Worm (Caenorhabditis elegans) whole organism, L1 larva: Measurements from ENCODE around the gene sox-4.

ENCODE experiments used
- blmp-1 ChIP-seq: fragments of 150-350 bp; optimal IDR thresholded peaks from 2 replicates; lab custom pipeline; 2014; ENCODE audit warnings: missing biosample characterization, missing genetic modification characterization
- ceh-82 ChIP-seq, 3 experiments: fragments of 150-350 bp in 1 of 3; sonication (generic microtip) in 2 of 3; optimal IDR thresholded peaks; 2 replicates each; lab custom pipeline; 2014 to 2017; ENCODE audit warnings: missing biosample characterization in 3 of 3, missing genetic modification characterization in 3 of 3
- ceh-90 ChIP-seq: sonication (generic microtip); optimal IDR thresholded peaks from 2 replicates; lab custom pipeline; 2016; ENCODE audit warnings: missing genetic modification characterization, missing compliant biosample characterization
- dpl-1 ChIP-seq, 3 experiments: fragments of 150-350 bp in 2 of 3; sonication (generic microtip) in 1 of 3; optimal IDR thresholded peaks; 2 replicates each; lab custom pipeline; 2014 to 2017; ENCODE audit warnings: missing biosample characterization in 3 of 3, missing genetic modification characterization in 3 of 3, missing genetic modification reagents in 3 of 3
- dsc-1 ChIP-seq: sonication (generic microtip); optimal IDR thresholded peaks from 2 replicates; lab custom pipeline; 2016; ENCODE audit warnings: mild to moderate bottlenecking, missing genetic modification characterization, missing compliant biosample characterization
- efl-1 ChIP-seq, 4 experiments: fragments of 150-350 bp; optimal IDR thresholded peaks in 3 of 4; peaks in 1 of 4; 1 replicate in 1 of 4; 2 replicates in 3 of 4; lab custom pipeline; 2014; ENCODE audit warnings: missing biosample characterization in 2 of 4, missing genetic modification characterization in 2 of 4, missing genetic modification reagents in 2 of 4
- egl-13 ChIP-seq: sonication (generic microtip); optimal IDR thresholded peaks from 2 replicates; lab custom pipeline; 2016; ENCODE audit warnings: missing genotype, missing genetic modification reagents, missing genetic modification characterization, missing compliant biosample characterization
- elt-2 ChIP-seq: sonication (generic microtip); optimal IDR thresholded peaks from 2 replicates; lab custom pipeline; 2016; ENCODE audit warnings: missing genetic modification characterization, mild to moderate bottlenecking, inconsistent platforms, missing compliant biosample characterization, missing genetic modification reagents
- fkh-10 ChIP-seq: sonication (generic microtip); optimal IDR thresholded peaks from 2 replicates; lab custom pipeline; 2017; ENCODE audit warnings: missing biosample characterization, missing genetic modification reagents, missing genetic modification characterization
- fkh-8 ChIP-seq: sonication (generic microtip); optimal IDR thresholded peaks from 2 replicates; lab custom pipeline; 2016; ENCODE audit warnings: mild to moderate bottlenecking, missing genetic modification characterization, missing compliant biosample characterization
- hlh-17 ChIP-seq: fragments of 200-800 bp; sonication (Bioruptor generic); optimal IDR thresholded peaks from 2 replicates; lab custom pipeline; 2018; ENCODE audit warnings: missing genetic modification characterization, mild to moderate bottlenecking, missing compliant biosample characterization, moderate library complexity, borderline replicate concordance
- hpl-2 ChIP-seq: fragments of 150-350 bp; optimal IDR thresholded peaks from 2 replicates; lab custom pipeline; 2014; ENCODE audit warnings: missing biosample characterization, missing genetic modification reagents, missing genetic modification characterization
- lin-35 ChIP-seq, 2 experiments: fragments of 150-350 bp; optimal IDR thresholded peaks; 2 replicates each; lab custom pipeline; 2014; ENCODE audit warnings: missing biosample characterization in 2 of 2, missing genetic modification characterization in 2 of 2, missing genetic modification reagents in 2 of 2
- lsy-2 ChIP-seq, 2 experiments: fragments of 150-350 bp; optimal IDR thresholded peaks; 2 replicates each; lab custom pipeline; 2014; ENCODE audit warnings: missing biosample characterization in 2 of 2, missing genetic modification characterization in 2 of 2
- mdl-1 ChIP-seq, 2 experiments: fragments of 150-350 bp; optimal IDR thresholded peaks; 2 replicates each; lab custom pipeline; 2014 to 2017; ENCODE audit warnings: missing biosample characterization in 2 of 2, missing genetic modification characterization in 2 of 2, inconsistent platforms in 1 of 2
- nhr-12 ChIP-seq: sonication (generic microtip); optimal IDR thresholded peaks from 2 replicates; lab custom pipeline; 2017; ENCODE audit warnings: missing biosample characterization, missing genetic modification characterization
- nhr-19 ChIP-seq: fragments of 200-800 bp; sonication (Bioruptor generic); conservative IDR thresholded peaks from 2 replicates; pipeline ENCODE4 v1.3.6; 2022; ENCODE audit warnings: missing genetic modification characterization, missing compliant biosample characterization
- nhr-71 ChIP-seq: sonication (generic microtip); optimal IDR thresholded peaks from 2 replicates; lab custom pipeline; 2016; ENCODE audit warnings: mild to moderate bottlenecking, missing genetic modification characterization, moderate library complexity, missing compliant biosample characterization
- nhr-76 ChIP-seq: sonication (generic microtip); optimal IDR thresholded peaks from 2 replicates; lab custom pipeline; 2017; ENCODE audit warnings: missing biosample characterization, missing genetic modification characterization
- nhr-85 ChIP-seq: sonication (generic microtip); peaks from one replicate; lab custom pipeline; 2016; ENCODE audit warnings: missing genetic modification characterization, inconsistent platforms, missing compliant biosample characterization
- pag-3 ChIP-seq: sonication (generic microtip); optimal IDR thresholded peaks from 2 replicates; lab custom pipeline; 2017; ENCODE audit warnings: missing genetic modification characterization, mild to moderate bottlenecking, missing compliant biosample characterization, antibody characterized with exemption, borderline replicate concordance; ENCODE audit not compliant: insufficient read depth
- pax-3 ChIP-seq: fragments of 200-800 bp; sonication (Bioruptor generic); optimal IDR thresholded peaks from 2 replicates; lab custom pipeline; 2018; ENCODE audit warnings: mild to moderate bottlenecking, missing genetic modification characterization, moderate library complexity, missing compliant biosample characterization
- pqm-1 ChIP-seq: sonication (generic microtip); optimal IDR thresholded peaks from 3 replicates; lab custom pipeline; 2017; ENCODE audit warnings: missing biosample characterization, missing genetic modification characterization
- skn-1 ChIP-seq: fragments of 150-350 bp; optimal IDR thresholded peaks from 2 replicates; lab custom pipeline; 2014; ENCODE audit warnings: missing biosample characterization, missing genetic modification characterization
- sox-4 ChIP-seq: sonication (generic microtip); optimal IDR thresholded peaks from 2 replicates; lab custom pipeline; 2016; ENCODE audit warnings: missing genetic modification characterization, missing compliant biosample characterization
- sptf-1 ChIP-seq: fragments of 150-350 bp; optimal IDR thresholded peaks from 2 replicates; lab custom pipeline; 2014; ENCODE audit warnings: missing biosample characterization, missing genetic modification characterization
- swsn-7 ChIP-seq: sonication (generic microtip); optimal IDR thresholded peaks from 2 replicates; lab custom pipeline; 2016; ENCODE audit warnings: missing genetic modification characterization, missing compliant biosample characterization
- tbx-2 ChIP-seq: sonication (generic microtip); optimal IDR thresholded peaks from 2 replicates; lab custom pipeline; 2016; ENCODE audit warnings: missing genetic modification characterization, missing compliant biosample characterization
- vab-15 ChIP-seq: sonication (generic microtip); optimal IDR thresholded peaks from 2 replicates; lab custom pipeline; 2017; ENCODE audit warnings: missing genotype, mild to moderate bottlenecking, missing genetic modification characterization, missing compliant biosample characterization
- xbp-1 ChIP-seq: sonication (generic microtip); optimal IDR thresholded peaks from 2 replicates; lab custom pipeline; 2016; ENCODE audit warnings: missing genetic modification characterization, missing compliant biosample characterization

The sox-4 gene

ce11 chrX:3507214-3507613 lies 1.6 kb downstream of the sox-4 start:
- TF ChIP-seq pax-3 (tag; lab: Kevin White, UChicago) (peak; percentile 18), egl-13 (no peak), sox-4 (peak; percentile 99), dsc-1 (tag; lab: Kevin White, UChicago) (peak; percentile 56)

DNA sequence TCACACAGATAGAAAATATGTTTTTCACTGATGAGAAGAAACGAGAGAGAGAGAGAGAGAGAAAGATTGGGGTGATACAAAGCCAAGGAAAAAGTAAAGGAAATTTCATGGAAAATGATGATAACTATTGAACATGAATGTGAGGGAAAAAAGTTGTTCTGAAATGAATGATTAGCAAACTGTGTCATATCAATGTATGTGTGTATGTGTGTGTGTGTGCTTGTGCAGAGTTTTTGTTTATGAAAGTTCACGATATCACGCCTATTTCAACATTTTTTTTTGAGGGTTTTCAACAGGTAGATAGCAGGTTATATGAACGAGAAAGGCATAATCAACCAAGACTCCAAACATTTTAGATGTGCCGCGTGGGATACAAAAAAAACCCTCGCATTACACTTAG lies 2.2 kb downstream of the sox-4 start:
- TF ChIP-seq blmp-1 = no peak
- TF ChIP-seq pqm-1 (tag; lab: Kevin White, UChicago) = no peak
- TF ChIP-seq tbx-2 (tag; lab: Kevin White, UChicago) = no peak
- no peak for TF ChIP-seq vab-15 (tag; lab: Kevin White, UChicago)
- TF ChIP-seq hpl-2 (GFP tag; lab: Kevin White, UChicago) = no peak
- TF ChIP-seq nhr-12 (tag; lab: Kevin White, UChicago) = no peak
- TF ChIP-seq, all 84 proteins: peak for 0

- TF ChIP-seq ceh-82 (tag; optimal IDR thresholded peaks at IDR 0.05; lab: Kevin White, UChicago) (no peak), skn-1 (tag; lab: Kevin White, UChicago) (no peak), fkh-10 (no peak), hlh-17 (GFP tag; lab: Kevin White, UChicago) (no peak), lsy-2 (tag; optimal IDR thresholded peaks at IDR 0.05; lab: Kevin White, UChicago) (no peak), efl-1 (optimal IDR thresholded peaks at IDR 0.05; lab: Kevin White, UChicago) (no peak), efl-1 (GFP tag; optimal IDR thresholded peaks at IDR 0.05 in 1 of 2; lab: Kevin White, UChicago) (no peak), sptf-1 (tag; lab: Kevin White, UChicago) (no peak), elt-2 (tag; lab: Kevin White, UChicago) (peak; percentile 16), ceh-90 (tag; lab: Kevin White, UChicago) (no peak), swsn-7 (no peak), nhr-71 (tag; lab: Kevin White, UChicago) (no peak), dpl-1 (GFP tag; optimal IDR thresholded peaks at IDR 0.05; lab: Kevin White, UChicago) (no peak), xbp-1 (no peak), nhr-85 (tag; lab: Kevin White, UChicago) (no peak), nhr-76 (tag; lab: Kevin White, UChicago) (no peak), lin-35 (GFP tag; optimal IDR thresholded peaks at IDR 0.05; lab: Kevin White, UChicago) (peak in 1 of 2 experiments; percentile 8), pag-3 (tag; lab: Kevin White, UChicago) (no peak)
Observed at ce11 chrX:3505062-3505461, 3.7 kb downstream of the sox-4 start.

ce11 chrX:3503025-3503424 lies 5.8 kb downstream of the sox-4 start:
- TF ChIP-seq dsc-1 (tag; lab: Kevin White, UChicago) = peak; percentile 86
- TF ChIP-seq hpl-2 (GFP tag; lab: Kevin White, UChicago) = no peak
- TF ChIP-seq nhr-19 (GFP tag; lab: Robert Waterston, UW) = no peak
- peak; percentile 30 for TF ChIP-seq pax-3 (tag; lab: Kevin White, UChicago)

- TF ChIP-seq efl-1 (optimal IDR thresholded peaks at IDR 0.05; lab: Kevin White, UChicago) (no peak), efl-1 (GFP tag; optimal IDR thresholded peaks at IDR 0.05 in 1 of 2; lab: Kevin White, UChicago) (peak in 1 of 2 experiments; percentile 3), mdl-1 (tag; optimal IDR thresholded peaks at IDR 0.05; lab: Kevin White, UChicago) (no peak), fkh-8 (no peak), lsy-2 (tag; optimal IDR thresholded peaks at IDR 0.05; lab: Kevin White, UChicago) (no peak), elt-2 (tag; lab: Kevin White, UChicago) (peak; percentile 46)
Observed at ce11 chrX:3500903-3501302, 7.9 kb downstream of the sox-4 start.

ce11 chrX:3500357-3500756 lies 8.4 kb downstream of the sox-4 start:
- TF ChIP-seq sptf-1 (tag; lab: Kevin White, UChicago) = no peak
